Worm (Caenorhabditis elegans) whole organism, midembryonic: ENCODE measurements around the gene F08F8.6.

Experiments
- T22C8.4 ChIP-seq: fragments of 200-800 bp; sonication (Bioruptor generic); IDR thresholded peaks from 2 replicates; pipeline ENCODE4 v1.3.6; 2022; ENCODE audit warnings: missing genetic modification characterization, missing compliant biosample characterization
- cog-1 ChIP-seq: sonication (generic microtip); optimal IDR thresholded peaks from 2 replicates; lab custom pipeline; 2016; ENCODE audit warnings: missing genetic modification characterization, missing compliant biosample characterization
- flt-1 ChIP-seq: fragments of 200-800 bp; sonication (Bioruptor generic); IDR thresholded peaks from 2 replicates; pipeline ENCODE4 v1.3.6; 2022; ENCODE audit warnings: missing genetic modification characterization, missing compliant biosample characterization
- klf-2 ChIP-seq: fragments of 200-800 bp; sonication (Bioruptor generic); conservative IDR thresholded peaks from 2 replicates; pipeline ENCODE4 v1.3.6; 2022; ENCODE audit warnings: missing genetic modification reagents, missing genetic modification characterization, missing compliant biosample characterization
- med-1 ChIP-seq: sonication (generic microtip); optimal IDR thresholded peaks from 2 replicates; lab custom pipeline; 2017; ENCODE audit warnings: missing genetic modification characterization, mild to moderate bottlenecking, missing compliant biosample characterization, antibody characterized with exemption, missing genetic modification reagents; ENCODE audit not compliant: insufficient read depth
- ref-1 ChIP-seq: fragments of 200-800 bp; sonication (Bioruptor generic); conservative IDR thresholded peaks from 2 replicates; pipeline ENCODE4 v1.3.6; 2022; ENCODE audit warnings: missing genetic modification reagents, missing genetic modification characterization, missing compliant biosample characterization
- tab-1 ChIP-seq: fragments of 200-800 bp; sonication (Bioruptor generic); IDR thresholded peaks from 2 replicates; pipeline ENCODE4 v1.3.6; 2022; ENCODE audit warnings: missing genetic modification characterization, missing compliant biosample characterization
- ztf-23 ChIP-seq: fragments of 200-800 bp; sonication (Bioruptor generic); IDR thresholded peaks from 2 replicates; pipeline ENCODE4 v1.3.6; 2022; ENCODE audit warnings: missing genetic modification reagents, missing genetic modification characterization, missing compliant biosample characterization
- ztf-29 ChIP-seq: fragments of 200-800 bp; sonication (Bioruptor generic); IDR thresholded peaks from 2 replicates; pipeline ENCODE4 v1.3.6; 2022; ENCODE audit warnings: missing genetic modification reagents, missing genetic modification characterization, missing compliant biosample characterization

Gene F08F8.6

DNA sequence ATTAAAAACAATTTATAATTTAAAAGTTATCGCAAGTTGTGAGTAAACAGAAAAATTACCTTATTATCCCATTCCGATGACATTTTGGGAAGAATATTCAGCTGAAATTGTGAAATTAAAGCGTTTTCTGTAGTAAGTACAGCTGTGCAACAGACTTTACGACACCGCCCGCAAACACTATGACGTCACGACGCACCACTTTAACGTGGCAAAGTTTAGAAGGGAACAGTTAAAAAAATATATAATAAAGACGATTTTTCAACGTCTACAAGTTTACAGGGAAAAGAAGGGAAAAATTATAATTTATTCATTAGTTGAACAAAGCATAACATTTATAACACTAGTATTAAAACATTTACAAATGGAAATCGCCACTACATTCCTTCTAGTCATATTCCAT, 10.4 kb downstream of the F08F8.6 start, which contains the start of gene F08F8.9:
Gene F08F8.9 (minus strand): TSS at position 101 of the 400 bp plus-strand sequence.
- TF ChIP-seq T22C8.4 (GFP tag; lab: Robert Waterston, UW) (no peak), med-1 (GFP tag; lab: Kevin White, UChicago) (no peak), flt-1 (no peak), ztf-29 (GFP tag; lab: Robert Waterston, UW) (no peak), cog-1 (tag; lab: Kevin White, UChicago) (no peak), tab-1 (GFP tag; lab: Robert Waterston, UW) (no peak), ztf-23 (no peak), klf-2 (GFP tag; lab: Robert Waterston, UW) (no peak), ref-1 (GFP tag; lab: Robert Waterston, UW) (no peak)

- TF ChIP-seq flt-1 (no peak), ztf-23 (peak; percentile 17; the same call in 1 of the 2 replicates), cog-1 (tag; lab: Kevin White, UChicago) (peak; percentile 19)
Observed at ce11 chrIII:7357356-7357755, 13.9 kb downstream of the F08F8.6 start, which contains the start of gene F08F8.10. TSS of gene F08F8.10 (minus strand) at chrIII:7357393.

DNA sequence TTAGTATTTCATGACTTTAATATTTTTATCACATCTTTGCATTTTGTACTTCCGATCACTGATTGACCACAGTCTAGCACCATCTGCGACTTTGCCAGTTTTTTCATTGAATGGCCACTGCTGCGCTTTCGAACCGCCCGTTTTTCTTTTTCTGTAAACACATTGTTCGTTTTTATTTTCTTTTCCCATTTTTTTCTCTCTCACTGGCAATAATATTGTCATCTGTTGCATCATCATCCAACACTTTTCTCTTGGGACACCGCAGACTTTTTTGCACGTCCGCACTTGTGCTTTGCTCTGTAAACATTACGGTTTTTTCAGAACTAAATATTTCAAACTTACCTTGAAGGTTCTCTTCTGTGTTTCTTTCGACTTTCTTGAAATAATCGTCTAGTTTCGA, 15.1 kb downstream of the F08F8.6 start:
- TF ChIP-seq ztf-23, result no peak
- TF ChIP-seq cog-1 (tag; lab: Kevin White, UChicago), result no peak
- no peak for TF ChIP-seq ztf-29 (GFP tag; lab: Robert Waterston, UW)
- no peak for TF ChIP-seq flt-1
- no peak for TF ChIP-seq klf-2 (GFP tag; lab: Robert Waterston, UW)
- no peak for TF ChIP-seq ref-1 (GFP tag; lab: Robert Waterston, UW)
- TF ChIP-seq med-1 (GFP tag; lab: Kevin White, UChicago), result no peak
- no peak for TF ChIP-seq T22C8.4 (GFP tag; lab: Robert Waterston, UW)
- no peak for TF ChIP-seq tab-1 (GFP tag; lab: Robert Waterston, UW)

- TF ChIP-seq cog-1 (tag; lab: Kevin White, UChicago), result no peak
- TF ChIP-seq klf-2 (GFP tag; lab: Robert Waterston, UW), result no peak
- TF ChIP-seq ref-1 (GFP tag; lab: Robert Waterston, UW), result no peak
- TF ChIP-seq ztf-23, result 0 out of 2 replicates have a peak, but pooled peaks have one; percentile 27
- TF ChIP-seq med-1 (GFP tag; lab: Kevin White, UChicago), result no peak
Observed at ce11 chrIII:7359037-7359548, 15.6 kb downstream of the F08F8.6 start, which contains the start of the genes eco-1 and hmgr-1. TSS of gene eco-1 (minus strand) at chrIII:7359095. TSS of gene hmgr-1 (plus strand) at chrIII:7359498.

DNA sequence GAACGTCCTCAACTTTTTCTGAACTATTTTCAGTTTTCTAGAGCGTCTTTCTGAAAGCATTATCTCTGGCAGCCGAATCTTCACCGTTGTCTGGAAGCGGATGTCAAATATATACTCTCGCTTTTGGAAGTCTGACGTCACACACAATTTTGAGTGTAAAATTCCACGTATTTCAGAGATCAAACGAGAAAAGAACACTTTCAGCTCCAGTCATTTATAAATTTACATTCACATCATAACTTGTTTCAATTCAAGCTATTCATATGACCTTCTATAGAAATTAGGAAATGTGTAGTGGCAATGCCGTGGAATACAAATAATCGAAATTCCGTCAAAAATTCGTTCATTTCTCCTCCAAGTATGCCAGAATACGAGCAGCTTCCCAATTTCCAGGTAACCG, 22.1 kb downstream of the F08F8.6 start, which contains the start of gene F08F8.11:
Gene F08F8.11 (plus strand): TSS at position 301 of the 400 bp plus-strand sequence.
- TF ChIP-seq ztf-23 (no peak), cog-1 (tag; lab: Kevin White, UChicago) (no peak), ztf-29 (GFP tag; lab: Robert Waterston, UW) (no peak), med-1 (GFP tag; lab: Kevin White, UChicago) (no peak), ref-1 (GFP tag; lab: Robert Waterston, UW) (no peak), tab-1 (GFP tag; lab: Robert Waterston, UW) (no peak), klf-2 (GFP tag; lab: Robert Waterston, UW) (no peak), flt-1 (no peak), T22C8.4 (GFP tag; lab: Robert Waterston, UW) (no peak)

DNA sequence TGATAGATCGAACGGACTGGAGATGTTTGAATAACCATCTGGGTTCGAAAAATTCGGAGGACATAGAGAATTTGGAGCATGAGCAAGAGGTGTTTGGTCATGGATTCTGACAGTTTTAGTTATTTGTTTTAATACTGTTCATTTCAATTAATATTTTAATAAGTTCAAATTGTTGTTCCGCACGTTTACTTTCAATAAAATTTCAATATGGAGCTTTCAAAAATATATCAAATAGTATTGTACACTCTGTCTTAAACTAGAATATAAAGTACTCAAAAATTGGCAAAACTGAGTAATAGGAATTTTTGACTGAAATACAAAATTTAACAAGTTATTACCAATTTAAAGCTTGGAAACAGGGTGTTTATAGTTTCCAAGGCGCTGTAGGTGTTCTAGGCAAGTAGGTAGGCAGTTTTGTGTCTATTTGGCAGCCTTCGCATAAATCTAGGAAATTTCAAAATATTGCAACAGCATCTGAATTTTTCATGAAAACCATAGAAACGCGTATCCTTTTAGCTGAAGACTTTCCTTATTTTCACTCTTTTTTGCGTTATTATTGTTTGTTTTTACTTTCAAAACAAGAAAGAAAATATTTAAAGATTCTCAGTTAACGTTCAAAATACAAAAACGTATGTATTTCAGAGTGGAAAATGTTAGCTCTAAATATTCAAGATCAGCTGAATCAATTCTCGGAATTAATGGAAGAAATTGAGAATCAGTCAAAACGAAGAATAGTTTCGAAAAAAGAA, 23.7 kb downstream of the F08F8.6 start, which contains the start of the genes T20B12.5 and T20B12.4:
Gene T20B12.5 (minus strand): TSS at position 101 of the 749 bp plus-strand sequence.
Gene T20B12.4 (plus strand): TSS at position 699 of the 749 bp plus-strand sequence.
- TF ChIP-seq ztf-29 (GFP tag; lab: Robert Waterston, UW) (no peak), flt-1 (no peak), ref-1 (GFP tag; lab: Robert Waterston, UW) (no peak)

DNA sequence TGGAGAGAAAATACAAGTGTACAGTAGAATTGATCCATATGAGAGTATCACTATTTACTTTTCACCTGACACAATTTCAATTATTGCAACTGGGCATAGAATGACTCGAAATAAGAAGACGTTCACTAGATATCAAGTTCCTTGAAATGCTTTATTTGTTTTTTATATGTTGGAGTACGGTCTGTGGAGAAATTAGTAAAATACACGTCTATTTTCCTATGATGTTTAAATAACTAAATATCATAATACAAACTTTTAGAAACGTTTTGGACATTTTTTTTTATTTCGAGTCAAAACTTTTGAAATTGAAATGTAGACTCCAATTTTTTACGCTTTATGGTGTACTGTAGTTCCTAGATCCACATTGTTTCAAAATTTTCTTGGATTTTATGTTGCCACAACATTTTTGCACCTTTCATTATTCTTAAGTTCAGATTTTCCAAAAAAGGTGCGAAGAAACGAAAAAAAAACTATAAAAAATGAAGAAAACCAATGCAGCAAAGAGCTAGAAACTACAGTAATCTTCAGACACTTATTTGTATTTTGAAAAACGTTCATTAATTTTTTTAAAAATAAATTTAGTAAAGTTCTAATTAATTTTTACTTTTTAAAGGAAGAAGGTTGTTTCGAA, 26.0 kb downstream of the F08F8.6 start:
- TF ChIP-seq cog-1 (tag; lab: Kevin White, UChicago) (no peak), tab-1 (GFP tag; lab: Robert Waterston, UW) (no peak), klf-2 (GFP tag; lab: Robert Waterston, UW) (no peak), ztf-29 (GFP tag; lab: Robert Waterston, UW) (no peak), med-1 (GFP tag; lab: Kevin White, UChicago) (no peak), flt-1 (no peak), T22C8.4 (GFP tag; lab: Robert Waterston, UW) (no peak), ref-1 (GFP tag; lab: Robert Waterston, UW) (no peak), ztf-23 (no peak)

- no peak for TF ChIP-seq klf-2 (GFP tag; lab: Robert Waterston, UW)
- TF ChIP-seq T22C8.4 (GFP tag; lab: Robert Waterston, UW), result no peak
- TF ChIP-seq med-1 (GFP tag; lab: Kevin White, UChicago), result no peak
- no peak for TF ChIP-seq tab-1 (GFP tag; lab: Robert Waterston, UW)
- no peak for TF ChIP-seq ztf-23
- TF ChIP-seq ztf-29 (GFP tag; lab: Robert Waterston, UW), result no peak
- TF ChIP-seq cog-1 (tag; lab: Kevin White, UChicago), result no peak
- no peak for TF ChIP-seq ref-1 (GFP tag; lab: Robert Waterston, UW)
- TF ChIP-seq flt-1, result no peak
Observed at ce11 chrIII:7370569-7370968, 27.1 kb downstream of the F08F8.6 start.
